Fruit fly (Drosophila melanogaster) whole organism, embryonic: ENCODE data around the gene mRpS14.

Source experiments
- Atf3 ChIP-seq: fragments of 200-800 bp; sonication (Bioruptor generic); optimal IDR thresholded peaks from 3 replicates; lab custom pipeline; 2016; ENCODE audit warnings: missing biosample characterization, missing genetic modification characterization
- Atf6 ChIP-seq: fragments of 200-800 bp; sonication (Bioruptor generic); IDR thresholded peaks from 2 replicates; pipeline ENCODE4 v1.3.6; 2022; ENCODE audit warnings: missing biosample characterization, missing genetic modification characterization
- CG10209 ChIP-seq: fragments of 200-800 bp; sonication (Bioruptor generic); optimal IDR thresholded peaks from 3 replicates; lab custom pipeline; 2017; ENCODE audit warnings: missing biosample characterization, mild to moderate bottlenecking, missing genetic modification characterization, missing genetic modification reagents
- CG10274 ChIP-seq: fragments of 200-800 bp; sonication (Bioruptor generic); optimal IDR thresholded peaks from 3 replicates; lab custom pipeline; 2017; ENCODE audit warnings: missing biosample characterization, mild to moderate bottlenecking, missing genetic modification characterization
- CG10462 ChIP-seq: fragments of 200-800 bp; sonication (Bioruptor generic); optimal IDR thresholded peaks from 2 replicates; lab custom pipeline; 2016; ENCODE audit warnings: missing biosample characterization, missing genetic modification characterization
- CG11696 ChIP-seq: fragments of 200-800 bp; sonication (Bioruptor generic); IDR thresholded peaks from 2 replicates; pipeline ENCODE4 v1.3.6; 2022; ENCODE audit warnings: missing biosample characterization, missing genetic modification characterization
- CG1602 ChIP-seq: fragments of 200-800 bp; sonication (Bioruptor generic); optimal IDR thresholded peaks from 3 replicates; lab custom pipeline; 2016; ENCODE audit warnings: missing biosample characterization, missing genetic modification characterization
- CG1603 ChIP-seq: fragments of 200-800 bp; sonication (Bioruptor generic); optimal IDR thresholded peaks from 2 replicates; lab custom pipeline; 2019; ENCODE audit warnings: missing biosample characterization, mild to moderate bottlenecking, missing genetic modification characterization, moderate library complexity
- CG18619 ChIP-seq: fragments of 200-800 bp; sonication (Bioruptor generic); optimal IDR thresholded peaks from 3 replicates; lab custom pipeline; 2017; ENCODE audit warnings: missing biosample characterization, mild to moderate bottlenecking, missing genetic modification characterization
- CG31224 ChIP-seq: fragments of 200-800 bp; sonication (Bioruptor generic); IDR thresholded peaks from 2 replicates; pipeline ENCODE4 v1.3.6; 2022; ENCODE audit warnings: missing biosample characterization, missing genetic modification characterization
- CG32767 ChIP-seq: fragments of 200-800 bp; sonication (Bioruptor generic); IDR thresholded peaks from 2 replicates; pipeline ENCODE4 v1.3.6; 2022; ENCODE audit warnings: missing biosample characterization, missing genetic modification characterization
- CG32772 ChIP-seq: fragments of 200-800 bp; sonication (Bioruptor generic); IDR thresholded peaks from 2 replicates; pipeline ENCODE4 v1.3.6; 2022; ENCODE audit warnings: missing biosample characterization, missing genetic modification characterization
- CG3281 ChIP-seq: fragments of 200-800 bp; sonication (Bioruptor generic); optimal IDR thresholded peaks from 3 replicates; lab custom pipeline; 2017; ENCODE audit warnings: missing biosample characterization, mild to moderate bottlenecking, missing genetic modification characterization
- CG7928 ChIP-seq: fragments of 200-800 bp; sonication (Bioruptor generic); optimal IDR thresholded peaks from 2 replicates; lab custom pipeline; 2017; ENCODE audit warnings: missing biosample characterization, mild to moderate bottlenecking, missing genetic modification characterization
- CG8359 ChIP-seq: fragments of 200-800 bp; sonication (Bioruptor generic); optimal IDR thresholded peaks from 2 replicates; lab custom pipeline; 2017; ENCODE audit warnings: missing biosample characterization, mild to moderate bottlenecking, missing genetic modification characterization, borderline replicate concordance
- CG9215 ChIP-seq: fragments of 200-800 bp; sonication (Bioruptor generic); IDR thresholded peaks from 2 replicates; pipeline ENCODE4 v1.3.6; 2022; ENCODE audit warnings: missing biosample characterization, missing genetic modification characterization
- CG9437 ChIP-seq: fragments of 200-800 bp; sonication (Bioruptor generic); optimal IDR thresholded peaks from 2 replicates; lab custom pipeline; 2018; ENCODE audit warnings: missing biosample characterization, mild to moderate bottlenecking, missing genetic modification characterization
- CG9609 ChIP-seq: fragments of 200-800 bp; sonication (Bioruptor generic); optimal IDR thresholded peaks from 3 replicates; lab custom pipeline; 2016; ENCODE audit warnings: missing biosample characterization, missing genetic modification characterization
- Dad ChIP-seq: fragments of 200-800 bp; sonication (Bioruptor generic); optimal IDR thresholded peaks from 3 replicates; lab custom pipeline; 2016; ENCODE audit warnings: missing biosample characterization, missing genetic modification characterization
- Doc3 ChIP-seq: fragments of 200-800 bp; sonication (Bioruptor generic); IDR thresholded peaks from 3 replicates; pipeline ENCODE4 v1.3.6; 2022; ENCODE audit warnings: missing biosample characterization, missing genetic modification characterization; ENCODE audit not compliant: partially characterized antibody
- E2f1 ChIP-seq: fragments of 200-800 bp; sonication (Bioruptor generic); IDR thresholded peaks from 2 replicates; pipeline ENCODE4 v1.3.6; 2022; ENCODE audit warnings: missing biosample characterization, missing genetic modification characterization
- Gug ChIP-seq: fragments of 200-800 bp; sonication (Bioruptor generic); IDR thresholded peaks from 4 replicates; pipeline ENCODE4 v1.3.6; 2022; ENCODE audit warnings: missing biosample characterization, missing genetic modification characterization
- HmgZ ChIP-seq: fragments of 200-800 bp; sonication (Bioruptor generic); optimal IDR thresholded peaks from 2 replicates; lab custom pipeline; 2018; ENCODE audit warnings: missing biosample characterization, mild to moderate bottlenecking, missing genetic modification characterization
- Hr78 ChIP-seq, 2 experiments: fragments of 200-800 bp in 1 of 2; fragments of >200 bp in 1 of 2; sonication (Bioruptor generic) in 1 of 2; optimal IDR thresholded peaks; 2 replicates each; lab custom pipeline; 2017 to 2019; ENCODE audit warnings: missing biosample characterization in 2 of 2, missing genetic modification characterization in 2 of 2, mild to moderate bottlenecking in 1 of 2, moderate library complexity in 1 of 2
- Hsf ChIP-seq: fragments of 200-800 bp; sonication (Bioruptor generic); optimal IDR thresholded peaks from 3 replicates; lab custom pipeline; 2016; ENCODE audit warnings: missing biosample characterization, missing genetic modification characterization
- Meics ChIP-seq: fragments of 200-800 bp; sonication (Bioruptor generic); optimal IDR thresholded peaks from 2 replicates; lab custom pipeline; 2017; ENCODE audit warnings: missing biosample characterization, mild to moderate bottlenecking, missing genetic modification characterization
- Myb ChIP-seq: fragments of 200-800 bp; sonication (Bioruptor generic); optimal IDR thresholded peaks from 2 replicates; lab custom pipeline; 2016; ENCODE audit warnings: missing biosample characterization, missing genetic modification characterization
- Neu2 ChIP-seq: fragments of 200-800 bp; sonication (Bioruptor generic); optimal IDR thresholded peaks from 3 replicates; lab custom pipeline; 2016; ENCODE audit warnings: missing biosample characterization, missing genetic modification characterization, borderline replicate concordance
- Nf-YA ChIP-seq: fragments of 200-800 bp; sonication (Bioruptor generic); IDR thresholded peaks from 2 replicates; pipeline ENCODE4 v1.3.6; 2022; ENCODE audit warnings: missing biosample characterization, missing genetic modification characterization
- Optix ChIP-seq: fragments of 200-800 bp; sonication (Bioruptor generic); IDR thresholded peaks from 3 replicates; pipeline ENCODE4 v1.3.6; 2022; ENCODE audit warnings: missing biosample characterization, missing genetic modification characterization
- Sry-β ChIP-seq: fragments of 200-800 bp; sonication (Bioruptor generic); optimal IDR thresholded peaks from 2 replicates; lab custom pipeline; 2018; ENCODE audit warnings: missing biosample characterization, mild to moderate bottlenecking, missing genetic modification characterization, moderate library complexity
- TFAM ChIP-seq: fragments of 200-800 bp; sonication (Bioruptor generic); optimal IDR thresholded peaks from 2 replicates; lab custom pipeline; 2017; ENCODE audit warnings: missing biosample characterization, missing genetic modification characterization, inconsistent platforms
- Taf1 ChIP-seq: fragments of 200-800 bp; sonication (Bioruptor generic); IDR thresholded peaks from 2 replicates; pipeline ENCODE4 v1.3.6; 2022; ENCODE audit warnings: missing biosample characterization, missing genetic modification characterization
- cas ChIP-seq: fragments of 200-800 bp; sonication (Bioruptor generic); IDR thresholded peaks from 2 replicates; pipeline ENCODE4 v1.3.6; 2022; ENCODE audit warnings: missing biosample characterization, missing genetic modification characterization
- en ChIP-seq: fragments of 200-800 bp; sonication (Bioruptor generic); optimal IDR thresholded peaks from 2 replicates; lab custom pipeline; 2016; ENCODE audit warnings: missing biosample characterization, missing genetic modification characterization
- eyg ChIP-seq: fragments of 200-800 bp; sonication (Bioruptor generic); optimal IDR thresholded peaks from 3 replicates; lab custom pipeline; 2016; ENCODE audit warnings: missing biosample characterization, missing genetic modification characterization
- fd96Cb ChIP-seq: fragments of 200-800 bp; sonication (Bioruptor generic); optimal IDR thresholded peaks from 2 replicates; lab custom pipeline; 2018; ENCODE audit warnings: missing biosample characterization, mild to moderate bottlenecking, missing genetic modification characterization, moderate library complexity
- gcm ChIP-seq: fragments of 200-800 bp; sonication (Bioruptor generic); optimal IDR thresholded peaks from 2 replicates; lab custom pipeline; 2019; ENCODE audit warnings: missing biosample characterization, mild to moderate bottlenecking, missing genetic modification characterization, moderate library complexity
- ham ChIP-seq: fragments of 200-800 bp; sonication (Bioruptor generic); IDR thresholded peaks from 2 replicates; pipeline ENCODE4 v1.3.6; 2022; ENCODE audit warnings: missing biosample characterization, missing genetic modification characterization
- ind ChIP-seq: fragments of 200-800 bp; sonication (Bioruptor generic); optimal IDR thresholded peaks from 3 replicates; lab custom pipeline; 2016; ENCODE audit warnings: missing biosample characterization, missing genetic modification characterization
- luna ChIP-seq: fragments of 200-800 bp; sonication (Bioruptor generic); optimal IDR thresholded peaks from 2 replicates; lab custom pipeline; 2016; ENCODE audit warnings: missing biosample characterization, missing genetic modification characterization
- mirr ChIP-seq: fragments of 200-800 bp; sonication (Bioruptor generic); optimal IDR thresholded peaks from 3 replicates; lab custom pipeline; 2018; ENCODE audit warnings: missing biosample characterization, mild to moderate bottlenecking, missing genetic modification characterization
- pan ChIP-seq, 4 experiments: fragments of >200 bp in 3 of 4; fragments of 200-800 bp in 1 of 4; sonication (Bioruptor generic) in 1 of 4; optimal IDR thresholded peaks in 3 of 4; IDR thresholded peaks in 1 of 4; 2 replicates each; pipeline versions ENCODE4 v1.3.6 to Lab custom; 2017 to 2022; ENCODE audit warnings: missing biosample characterization in 2 of 4, missing genetic modification characterization in 2 of 4, mixed read lengths in 1 of 4
- sd ChIP-seq: fragments of 200-800 bp; sonication (Bioruptor generic); optimal IDR thresholded peaks from 3 replicates; lab custom pipeline; 2018; ENCODE audit warnings: missing biosample characterization, mild to moderate bottlenecking, missing genetic modification characterization, moderate library complexity
- shn ChIP-seq: fragments of 200-800 bp; sonication (Bioruptor generic); optimal IDR thresholded peaks from 3 replicates; lab custom pipeline; 2016; ENCODE audit warnings: missing biosample characterization, missing genetic modification characterization
- sisA ChIP-seq: fragments of 200-800 bp; sonication (Bioruptor generic); IDR thresholded peaks from 2 replicates; pipeline ENCODE4 v1.3.6; 2022; ENCODE audit warnings: missing biosample characterization, missing genetic modification characterization
- sqz ChIP-seq: fragments of 200-800 bp; sonication (Bioruptor generic); optimal IDR thresholded peaks from 3 replicates; lab custom pipeline; 2018; ENCODE audit warnings: missing biosample characterization, mild to moderate bottlenecking, missing genetic modification characterization
- tgo ChIP-seq: fragments of 200-800 bp; sonication (Bioruptor generic); IDR thresholded peaks from 3 replicates; pipeline ENCODE4 v1.3.6; 2022; ENCODE audit warnings: missing biosample characterization, missing genetic modification characterization
- zen2 ChIP-seq: fragments of 200-800 bp; sonication (Bioruptor generic); IDR thresholded peaks from 3 replicates; pipeline ENCODE4 v1.3.6; 2022; ENCODE audit warnings: missing biosample characterization, missing genetic modification characterization; ENCODE audit not compliant: partially characterized antibody
- zfh1 ChIP-seq: fragments of 200-800 bp; sonication (Bioruptor generic); IDR thresholded peaks from 3 replicates; pipeline ENCODE4 v1.3.6; 2022; ENCODE audit warnings: missing biosample characterization, missing genetic modification characterization

The mRpS14 gene

DNA sequence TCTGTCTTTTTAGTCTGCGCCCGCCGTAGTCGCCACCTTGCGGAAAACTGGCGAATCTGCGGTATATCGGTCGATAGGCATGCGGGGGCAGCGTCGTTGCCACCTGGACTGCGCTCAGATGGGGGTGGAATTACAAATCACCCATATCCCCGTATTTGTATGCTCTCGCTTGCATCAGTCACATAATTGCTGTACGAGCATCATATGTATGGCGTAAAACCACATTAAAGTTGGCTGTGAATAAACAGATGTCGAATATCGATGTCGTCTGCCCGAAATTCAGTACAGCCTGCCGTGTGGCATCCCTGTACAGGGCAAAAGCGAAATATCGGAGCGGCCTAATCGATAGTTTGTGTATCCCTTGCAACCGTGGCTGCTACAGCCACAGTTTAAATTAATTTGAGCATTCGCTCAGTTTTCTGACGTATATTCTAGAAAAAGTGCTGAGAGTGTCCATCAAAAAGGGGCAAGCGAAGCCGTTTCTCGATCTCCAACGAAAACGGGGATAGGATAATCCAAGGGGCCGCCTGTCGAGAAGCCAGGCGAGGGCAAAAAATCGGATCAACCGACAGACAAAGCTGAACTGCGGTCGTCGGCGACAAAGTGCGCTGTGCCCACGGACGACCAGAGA lies 41.8 kb upstream of the mRpS14 start, which contains the start of the genes Idh3a and CoRest (continued):
- TF ChIP-seq CG9215 (GFP tag; lab: Robert Waterston, UW) (peak; percentile 54), Doc3 (GFP tag; lab: Robert Waterston, UW) (peak; percentile 53; the same call in 2 of the 3 replicates), Atf3 (GFP tag; lab: Kevin White, UChicago) (no peak), Nf-YA (GFP tag; lab: Robert Waterston, UW) (no peak), sd (tag; lab: Kevin White, UChicago) (no peak), CG9609 (GFP tag; lab: Kevin White, UChicago) (peak; percentile 35), Atf6 (GFP tag; lab: Robert Waterston, UW) (no peak), E2f1 (GFP tag; lab: Robert Waterston, UW) (no peak), Hsf (GFP tag; lab: Kevin White, UChicago) (peak; percentile 29), Neu2 (GFP tag; lab: Kevin White, UChicago) (no peak), Optix (GFP tag; lab: Robert Waterston, UW) (no peak; the same call in 2 of the 3 replicates), gcm (GFP tag; lab: Kevin White, UChicago) (peak; percentile 68), eyg (GFP tag; lab: Kevin White, UChicago) (no peak), zfh1 (0 out of 3 replicates have a peak, but pooled peaks have one; percentile 19), tgo (GFP tag; lab: Robert Waterston, UW) (no peak), shn (GFP tag; lab: Kevin White, UChicago) (no peak), Dad (GFP tag; lab: Kevin White, UChicago) (peak; percentile 17), CG10209 (no peak), sqz (GFP tag; lab: Kevin White, UChicago) (no peak), CG9437 (GFP tag; lab: Kevin White, UChicago) (no peak), CG10274 (GFP tag; lab: Kevin White, UChicago) (no peak), CG3281 (GFP tag; lab: Kevin White, UChicago) (no peak), TFAM (GFP tag; lab: Kevin White, UChicago) (no peak), CG1602 (no peak), Gug (GFP tag; lab: Robert Waterston, UW) (peak; percentile 33; the same call in 1 of the 4 replicates), ham (GFP tag; lab: Robert Waterston, UW) (no peak), mirr (peak; percentile 13), CG1603 (tag; lab: Kevin White, UChicago) (peak; percentile 76), Myb (peak; percentile 76), CG11696 (GFP tag; lab: Robert Waterston, UW) (no peak), en (no peak), CG18619 (GFP tag; lab: Kevin White, UChicago) (no peak), ind (GFP tag; lab: Kevin White, UChicago) (peak; percentile 47), pan (optimal IDR thresholded peaks at IDR 0.05; lab: Kevin White, UChicago) (no peak), pan (GFP tag; optimal IDR thresholded peaks at IDR 0.05 in 1 of 2, IDR thresholded peaks at IDR 0.05 in 1 of 2) (no peak), CG32772 (GFP tag; lab: Robert Waterston, UW) (no peak), Taf1 (GFP tag; lab: Robert Waterston, UW) (no peak), CG10462 (GFP tag; lab: Kevin White, UChicago) (no peak), zen2 (GFP tag; lab: Robert Waterston, UW) (no peak; the same call in 2 of the 3 replicates), CG8359 (GFP tag; lab: Kevin White, UChicago) (no peak), HmgZ (no peak), CG31224 (GFP tag; lab: Robert Waterston, UW) (no peak), CG32767 (GFP tag; lab: Robert Waterston, UW) (no peak), cas (GFP tag; lab: Robert Waterston, UW) (no peak), CG7928 (peak; percentile 74), luna (GFP tag; lab: Kevin White, UChicago) (no peak), sisA (GFP tag; lab: Robert Waterston, UW) (no peak), Hr78 (GFP tag; optimal IDR thresholded peaks at IDR 0.05; lab: Kevin White, UChicago) (no peak), Meics (GFP tag; lab: Kevin White, UChicago) (no peak), Sry-β (GFP tag; lab: Kevin White, UChicago) (no peak), fd96Cb (tag; lab: Kevin White, UChicago) (no peak)
